Fruit fly (Drosophila melanogaster): ENCODE results near the gene CG10973.

The CG10973 gene

dm6 chr3L:12734550-12735012 is 20.0 kb downstream of the CG10973 start, which contains the start of the genes SmD1 and Ptp69D (continued):
- TF ChIP-seq hkb (optimal IDR thresholded peaks at IDR 0.05) = peak; percentile 14
- no peak for TF ChIP-seq hkb (GFP tag; IDR thresholded peaks at IDR 0.05)
- no peak for TF ChIP-seq CG15269 (tag; optimal IDR thresholded peaks at IDR 0.05)
- TF ChIP-seq kah (GFP tag; optimal IDR thresholded peaks at IDR 0.05) = no peak
- no peak for TF ChIP-seq corto (GFP tag; optimal IDR thresholded peaks at IDR 0.05)
- TF ChIP-seq sqz (GFP tag; optimal IDR thresholded peaks at IDR 0.05) = peak; percentile 72
- no peak for TF ChIP-seq crp (GFP tag; optimal IDR thresholded peaks at IDR 0.05)
- no peak for TF ChIP-seq CG32772 (GFP tag; IDR thresholded peaks at IDR 0.05)
- TF ChIP-seq CG6813 (GFP tag; optimal IDR thresholded peaks at IDR 0.05) = no peak
- TF ChIP-seq Spps (tag; optimal IDR thresholded peaks at IDR 0.05) = no peak
- no peak for TF ChIP-seq CG8089 (GFP tag; optimal IDR thresholded peaks at IDR 0.05)
- TF ChIP-seq dmrt99B (tag; optimal IDR thresholded peaks at IDR 0.05) = no peak
- TF ChIP-seq trh (GFP tag; optimal IDR thresholded peaks at IDR 0.05) = no peak
- TF ChIP-seq nmo (GFP tag; optimal IDR thresholded peaks at IDR 0.05) = peak; percentile 68
- no peak for TF ChIP-seq CG6683 (GFP tag; optimal IDR thresholded peaks at IDR 0.05)
- no peak for TF ChIP-seq Chrac-16 (GFP tag; optimal IDR thresholded peaks at IDR 0.05)
- no peak for TF ChIP-seq CG12744 (GFP tag; optimal IDR thresholded peaks at IDR 0.05)
- peak; percentile 47 for TF ChIP-seq CG11723 (GFP tag; optimal IDR thresholded peaks at IDR 0.05)
- no peak for TF ChIP-seq CG31388 (GFP tag; optimal IDR thresholded peaks at IDR 0.05)
- no peak for TF ChIP-seq Vsx1 (GFP tag; optimal IDR thresholded peaks at IDR 0.05)
- TF ChIP-seq MTF-1 (GFP tag; optimal IDR thresholded peaks at IDR 0.05; ENCODE audit: borderline replicate concordance) = no peak
- TF ChIP-seq jumu (GFP tag; optimal IDR thresholded peaks at IDR 0.05) = no peak
- no peak for TF ChIP-seq klu (GFP tag; IDR thresholded peaks at IDR 0.05)
- TF ChIP-seq al (GFP tag; IDR thresholded peaks at IDR 0.05) = no peak
- peak; percentile 9 for TF ChIP-seq B-H2 (GFP tag; optimal IDR thresholded peaks at IDR 0.05)
- TF ChIP-seq Dll (GFP tag; IDR thresholded peaks at IDR 0.05; ENCODE audit: partially characterized antibody) = peak; percentile 88
- peak; percentile 55 for TF ChIP-seq nerfin-2 (GFP tag; IDR thresholded peaks at IDR 0.05; ENCODE audit: partially characterized antibody)
- no peak for TF ChIP-seq CG14441 (GFP tag; IDR thresholded peaks at IDR 0.05)
- TF ChIP-seq abd-A (tag; optimal IDR thresholded peaks at IDR 0.05) = no peak
- TF ChIP-seq ATbp (GFP tag; optimal IDR thresholded peaks at IDR 0.05) = no peak
- TF ChIP-seq onecut (GFP tag; IDR thresholded peaks at IDR 0.05) = no peak
- TF ChIP-seq gcm2 (GFP tag; optimal IDR thresholded peaks at IDR 0.05) = no peak
- no peak for TF ChIP-seq ems (GFP tag; optimal IDR thresholded peaks at IDR 0.05)
- peak; percentile 86 for TF ChIP-seq vnd (GFP tag; IDR thresholded peaks at IDR 0.05; ENCODE audit: partially characterized antibody)
- TF ChIP-seq sens-2 (GFP tag; IDR thresholded peaks at IDR 0.05) = no peak
- no peak for TF ChIP-seq Six4 (GFP tag; optimal IDR thresholded peaks at IDR 0.05)
- TF ChIP-seq CG3847 (GFP tag; IDR thresholded peaks at IDR 0.05) = no peak
- peak; percentile 15 for TF ChIP-seq nerfin-1 (tag; optimal IDR thresholded peaks at IDR 0.05)
- peak; percentile 24 for TF ChIP-seq YL-1 (GFP tag; optimal IDR thresholded peaks at IDR 0.05)
- TF ChIP-seq chn (GFP tag; optimal IDR thresholded peaks at IDR 0.05) = no peak
- peak in 1 of 3 experiments; percentile 33 for TF ChIP-seq lola (GFP tag; optimal IDR thresholded peaks at IDR 0.05)
- TF ChIP-seq CG4854 (GFP tag; optimal IDR thresholded peaks at IDR 0.05) = no peak
- TF ChIP-seq CG10959 (GFP tag; IDR thresholded peaks at IDR 0.05) = no peak
- no peak for TF ChIP-seq shn (GFP tag; optimal IDR thresholded peaks at IDR 0.05)
- TF ChIP-seq CG4707 (GFP tag; optimal IDR thresholded peaks at IDR 0.05) = no peak
- TF ChIP-seq lmd (GFP tag; IDR thresholded peaks at IDR 0.05) = no peak
- TF ChIP-seq Fer2 (tag; optimal IDR thresholded peaks at IDR 0.05) = no peak
- TF ChIP-seq CG11504 (tag; optimal IDR thresholded peaks at IDR 0.05) = no peak
- no peak for TF ChIP-seq repo (GFP tag; optimal IDR thresholded peaks at IDR 0.05)
- no peak for TF ChIP-seq cas (GFP tag; IDR thresholded peaks at IDR 0.05)
- TF ChIP-seq Med (GFP tag) = no peak

Data from whole organism, embryonic.